Worm (Caenorhabditis elegans) whole organism, L2 larva: Measurements from ENCODE around the gene C08B6.3.

Experiments
- F13H6.1 ChIP-seq: sonication (generic microtip); optimal IDR thresholded peaks from 2 replicates; lab custom pipeline; 2016; ENCODE audit warnings: missing genetic modification characterization, missing compliant biosample characterization
- R02D3.7 ChIP-seq: fragments of 150-350 bp; optimal IDR thresholded peaks from 2 replicates; lab custom pipeline; 2014; ENCODE audit warnings: missing biosample characterization, missing genetic modification characterization
- Y55F3AM.14 ChIP-seq: fragments of 200-800 bp; sonication (Bioruptor generic); optimal IDR thresholded peaks from 2 replicates; lab custom pipeline; 2018; ENCODE audit warnings: mild to moderate bottlenecking, missing genetic modification characterization, missing compliant biosample characterization
- ZK546.5 ChIP-seq: sonication (generic microtip); optimal IDR thresholded peaks from 2 replicates; lab custom pipeline; 2017; ENCODE audit warnings: missing biosample characterization, missing genetic modification characterization
- alr-1 ChIP-seq: fragments of 150-350 bp; optimal IDR thresholded peaks from 2 replicates; lab custom pipeline; 2014; ENCODE audit warnings: missing biosample characterization, missing genetic modification characterization
- aly-2 ChIP-seq: fragments of 150-350 bp; optimal IDR thresholded peaks from 2 replicates; lab custom pipeline; 2014; ENCODE audit warnings: missing biosample characterization, missing genetic modification characterization
- ceh-16 ChIP-seq: fragments of 150-350 bp; optimal IDR thresholded peaks from 2 replicates; lab custom pipeline; 2014; ENCODE audit warnings: missing biosample characterization, missing genetic modification characterization
- ceh-82 ChIP-seq: fragments of 150-350 bp; optimal IDR thresholded peaks from 2 replicates; lab custom pipeline; 2014; ENCODE audit warnings: missing biosample characterization, missing genetic modification characterization
- dmd-4 ChIP-seq: sonication (generic microtip); optimal IDR thresholded peaks from 2 replicates; lab custom pipeline; 2017; ENCODE audit warnings: missing biosample characterization, missing genetic modification characterization
- egl-27 ChIP-seq: sonication (generic microtip); optimal IDR thresholded peaks from 3 replicates; lab custom pipeline; 2017; ENCODE audit warnings: missing biosample characterization, missing genetic modification reagents, missing genetic modification characterization
- elt-1 ChIP-seq: fragments of 150-350 bp; optimal IDR thresholded peaks from 2 replicates; lab custom pipeline; 2014; ENCODE audit warnings: missing biosample characterization, missing genetic modification characterization
- fos-1 ChIP-seq: fragments of 150-350 bp; optimal IDR thresholded peaks from 2 replicates; lab custom pipeline; 2014; ENCODE audit warnings: missing biosample characterization, missing genetic modification characterization
- gmeb-1 ChIP-seq: fragments of 150-350 bp; optimal IDR thresholded peaks from 2 replicates; lab custom pipeline; 2014; ENCODE audit warnings: missing biosample characterization, missing genetic modification characterization
- lin-11 ChIP-seq: fragments of 150-350 bp; sonication (generic microtip); optimal IDR thresholded peaks from 2 replicates; lab custom pipeline; 2014; ENCODE audit warnings: missing biosample characterization, missing genetic modification characterization, inconsistent platforms, mixed read lengths
- lin-13 ChIP-seq: fragments of 150-350 bp; optimal IDR thresholded peaks from 2 replicates; lab custom pipeline; 2014; ENCODE audit warnings: missing biosample characterization, missing genetic modification reagents, missing genetic modification characterization
- lin-39 ChIP-seq: fragments of 150-350 bp; optimal IDR thresholded peaks from 2 replicates; lab custom pipeline; 2014; ENCODE audit warnings: missing biosample characterization, missing genetic modification reagents, missing genetic modification characterization
- mab-5 ChIP-seq: fragments of 150-350 bp; optimal IDR thresholded peaks from 2 replicates; lab custom pipeline; 2014; ENCODE audit warnings: missing biosample characterization, missing genetic modification characterization
- mdl-1 ChIP-seq, 2 experiments: fragments of 150-350 bp in 1 of 2; sonication (generic microtip) in 1 of 2; optimal IDR thresholded peaks; 2 replicates each; lab custom pipeline; 2017; ENCODE audit warnings: missing biosample characterization in 2 of 2, missing genetic modification characterization in 2 of 2
- nhr-10 ChIP-seq: sonication (generic microtip); optimal IDR thresholded peaks from 2 replicates; lab custom pipeline; 2017; ENCODE audit warnings: missing biosample characterization, missing genetic modification characterization
- nhr-12 ChIP-seq: fragments of 150-350 bp; optimal IDR thresholded peaks from 2 replicates; lab custom pipeline; 2014; ENCODE audit warnings: missing biosample characterization, missing genetic modification characterization
- nhr-129 ChIP-seq: fragments of 150-350 bp; optimal IDR thresholded peaks from 2 replicates; lab custom pipeline; 2014; ENCODE audit warnings: missing biosample characterization, missing genetic modification characterization
- nhr-21 ChIP-seq: fragments of 150-350 bp; optimal IDR thresholded peaks from 2 replicates; lab custom pipeline; 2014; ENCODE audit warnings: missing biosample characterization, missing genetic modification characterization
- nhr-23 ChIP-seq: fragments of 150-350 bp; optimal IDR thresholded peaks from 2 replicates; lab custom pipeline; 2014; ENCODE audit warnings: missing biosample characterization, missing genetic modification reagents, missing genetic modification characterization
- nhr-237 ChIP-seq: fragments of 150-350 bp; optimal IDR thresholded peaks from 2 replicates; lab custom pipeline; 2014; ENCODE audit warnings: missing biosample characterization, missing genetic modification characterization
- nhr-25 ChIP-seq: fragments of 150-350 bp; sonication (generic microtip); optimal IDR thresholded peaks from 3 replicates; lab custom pipeline; 2014; ENCODE audit warnings: missing biosample characterization, missing genetic modification characterization
- nhr-6 ChIP-seq: fragments of 150-350 bp; optimal IDR thresholded peaks from 2 replicates; lab custom pipeline; 2014; ENCODE audit warnings: missing biosample characterization, missing genetic modification characterization
- skn-1 ChIP-seq: sonication (generic microtip); optimal IDR thresholded peaks from 2 replicates; lab custom pipeline; 2017; ENCODE audit warnings: missing biosample characterization, missing genetic modification characterization
- sma-3 ChIP-seq: sonication (generic microtip); optimal IDR thresholded peaks from 2 replicates; lab custom pipeline; 2016; ENCODE audit warnings: missing genetic modification reagents, missing genetic modification characterization, missing compliant biosample characterization
- sma-9 ChIP-seq, 2 experiments: fragments of 150-350 bp in 1 of 2; sonication (generic microtip) in 1 of 2; optimal IDR thresholded peaks; 2 replicates each; lab custom pipeline; 2014 to 2016; ENCODE audit warnings: missing genetic modification characterization in 2 of 2, mild to moderate bottlenecking in 1 of 2, missing biosample characterization in 1 of 2, missing compliant biosample characterization in 1 of 2, missing genetic modification reagents in 1 of 2, moderate library complexity in 1 of 2
- snpc-4 ChIP-seq: fragments of 150-350 bp; optimal IDR thresholded peaks from 2 replicates; lab custom pipeline; 2014; ENCODE audit warnings: missing biosample characterization, missing genetic modification characterization
- unc-62 ChIP-seq: fragments of 150-350 bp; optimal IDR thresholded peaks from 2 replicates; lab custom pipeline; 2014; ENCODE audit warnings: missing biosample characterization, missing genetic modification reagents, missing genetic modification characterization
- zag-1 ChIP-seq: fragments of 150-350 bp; optimal IDR thresholded peaks from 2 replicates; lab custom pipeline; 2014; ENCODE audit warnings: missing biosample characterization, missing genetic modification characterization
- ztf-1 ChIP-seq: fragments of 200-800 bp; sonication (Bioruptor generic); conservative IDR thresholded peaks from 2 replicates; pipeline ENCODE4 v1.3.6; 2022; ENCODE audit warnings: missing genetic modification characterization, missing compliant biosample characterization
- ztf-11 ChIP-seq: sonication (generic microtip); optimal IDR thresholded peaks from 2 replicates; lab custom pipeline; 2017; ENCODE audit warnings: missing biosample characterization, missing genetic modification characterization
- ztf-4 ChIP-seq: fragments of 150-350 bp; optimal IDR thresholded peaks from 2 replicates; lab custom pipeline; 2014; ENCODE audit warnings: missing biosample characterization, missing genetic modification characterization

Gene C08B6.3

ce11 chrV:10075441-10075840 lies 36.6 kb downstream of the C08B6.3 start, which contains the start of gene F57A8.7:
Gene F57A8.7 (plus strand): TSS chrV:10075741.
- no peak for TF ChIP-seq nhr-12 (tag; lab: Kevin White, UChicago)
- TF ChIP-seq egl-27 (tag; lab: Kevin White, UChicago): no peak
- no peak for TF ChIP-seq lin-11 (tag; lab: Kevin White, UChicago)
- no peak for TF ChIP-seq alr-1
- no peak for TF ChIP-seq nhr-25 (tag; lab: Kevin White, UChicago)
- no peak for TF ChIP-seq sma-9 (GFP tag; optimal IDR thresholded peaks at IDR 0.05; lab: Kevin White, UChicago)
- no peak for TF ChIP-seq sma-9 (tag; optimal IDR thresholded peaks at IDR 0.05; lab: Kevin White, UChicago)
- TF ChIP-seq ztf-4 (tag; lab: Kevin White, UChicago): no peak
- no peak for TF ChIP-seq F13H6.1 (tag; lab: Kevin White, UChicago)
- TF ChIP-seq sma-3: no peak
- no peak for TF ChIP-seq nhr-10 (tag; lab: Kevin White, UChicago)
- TF ChIP-seq nhr-23: no peak
- TF ChIP-seq mab-5 (tag; lab: Kevin White, UChicago): no peak
- TF ChIP-seq nhr-129 (tag; lab: Kevin White, UChicago): no peak

- no peak for TF ChIP-seq nhr-21
- no peak for TF ChIP-seq unc-62 (GFP tag; lab: Kevin White, UChicago)
- TF ChIP-seq nhr-10 (tag; lab: Kevin White, UChicago): no peak
- no peak for TF ChIP-seq R02D3.7 (tag; lab: Kevin White, UChicago)
- TF ChIP-seq nhr-237 (tag; lab: Kevin White, UChicago): no peak
- TF ChIP-seq gmeb-1 (tag; lab: Kevin White, UChicago): no peak
- TF ChIP-seq mdl-1 (tag; optimal IDR thresholded peaks at IDR 0.05; lab: Kevin White, UChicago): no peak
- TF ChIP-seq ceh-82 (tag; lab: Kevin White, UChicago): no peak
- no peak for TF ChIP-seq lin-13 (GFP tag; lab: Kevin White, UChicago)
- TF ChIP-seq lin-39: no peak
- no peak for TF ChIP-seq nhr-129 (tag; lab: Kevin White, UChicago)
- no peak for TF ChIP-seq fos-1 (tag; lab: Kevin White, UChicago)
- no peak for TF ChIP-seq dmd-4 (tag; lab: Kevin White, UChicago)
- no peak for TF ChIP-seq nhr-12 (tag; lab: Kevin White, UChicago)
- TF ChIP-seq aly-2 (tag; lab: Kevin White, UChicago): no peak
- TF ChIP-seq ztf-1 (GFP tag; lab: Robert Waterston, UW): no peak
- TF ChIP-seq snpc-4 (tag; lab: Kevin White, UChicago): no peak
- no peak for TF ChIP-seq ceh-16 (tag; lab: Kevin White, UChicago)
- no peak for TF ChIP-seq Y55F3AM.14 (GFP tag; lab: Kevin White, UChicago)
- TF ChIP-seq zag-1 (tag; lab: Kevin White, UChicago): no peak
Observed at ce11 chrV:10073793-10074192, 38.3 kb downstream of the C08B6.3 start, which contains the start of gene F57A8.6. Gene F57A8.6 (minus strand): TSS chrV:10073893.

- TF ChIP-seq mab-5 (tag; lab: Kevin White, UChicago): no peak
- no peak for TF ChIP-seq ztf-1 (GFP tag; lab: Robert Waterston, UW)
- no peak for TF ChIP-seq elt-1 (tag; lab: Kevin White, UChicago)
- TF ChIP-seq ceh-82 (tag; lab: Kevin White, UChicago): no peak
- no peak for TF ChIP-seq lin-13 (GFP tag; lab: Kevin White, UChicago)
- TF ChIP-seq egl-27 (tag; lab: Kevin White, UChicago): no peak
- no peak for TF ChIP-seq fos-1 (tag; lab: Kevin White, UChicago)
- no peak for TF ChIP-seq lin-11 (tag; lab: Kevin White, UChicago)
Observed at ce11 chrV:10072721-10073120, 39.4 kb downstream of the C08B6.3 start.

ce11 chrV:10070541-10070940 lies 41.5 kb downstream of the C08B6.3 start, which contains the start of gene nhr-192:
Gene nhr-192 (minus strand): TSS chrV:10070641.
- TF ChIP-seq sma-9 (GFP tag; optimal IDR thresholded peaks at IDR 0.05; lab: Kevin White, UChicago) (no peak), sma-9 (tag; optimal IDR thresholded peaks at IDR 0.05; lab: Kevin White, UChicago) (no peak), mab-5 (tag; lab: Kevin White, UChicago) (no peak), ceh-82 (tag; lab: Kevin White, UChicago) (no peak), Y55F3AM.14 (GFP tag; lab: Kevin White, UChicago) (no peak), nhr-23 (no peak), ZK546.5 (tag; lab: Kevin White, UChicago) (no peak), nhr-10 (tag; lab: Kevin White, UChicago) (no peak), ztf-11 (no peak), mdl-1 (tag; optimal IDR thresholded peaks at IDR 0.05; lab: Kevin White, UChicago) (no peak), dmd-4 (tag; lab: Kevin White, UChicago) (no peak), skn-1 (tag; lab: Kevin White, UChicago) (no peak), F13H6.1 (tag; lab: Kevin White, UChicago) (no peak), nhr-6 (tag; lab: Kevin White, UChicago) (no peak)
